Worm (Caenorhabditis elegans) whole organism, L4 larva: Measurements from ENCODE around the gene hpa-1.

Experiments
- Y5F2A.4 ChIP-seq: fragments of 200-800 bp; sonication (Bioruptor generic); optimal IDR thresholded peaks from 2 replicates; lab custom pipeline; 2018; ENCODE audit warnings: mild to moderate bottlenecking, missing genetic modification characterization, missing compliant biosample characterization
- egl-43 ChIP-seq: fragments of 200-800 bp; sonication (Bioruptor generic); IDR thresholded peaks from 2 replicates; pipeline ENCODE4 v1.3.6; 2022; ENCODE audit warnings: missing genetic modification reagents, missing genetic modification characterization, missing compliant biosample characterization
- fos-1 ChIP-seq: fragments of 150-350 bp; optimal IDR thresholded peaks from 2 replicates; lab custom pipeline; 2014; ENCODE audit warnings: missing biosample characterization, missing genetic modification characterization
- mep-1 ChIP-seq: fragments of 150-350 bp; sonication (generic microtip); optimal IDR thresholded peaks from 3 replicates; lab custom pipeline; 2014; ENCODE audit warnings: missing biosample characterization, missing genetic modification characterization
- nhr-10 ChIP-seq: fragments of 150-350 bp; optimal IDR thresholded peaks from 2 replicates; lab custom pipeline; 2014; ENCODE audit warnings: missing biosample characterization, missing genetic modification characterization
- nhr-11 ChIP-seq: fragments of 150-350 bp; optimal IDR thresholded peaks from 2 replicates; lab custom pipeline; 2014; ENCODE audit warnings: missing biosample characterization, missing genetic modification characterization
- skn-1 ChIP-seq: fragments of 150-350 bp; optimal IDR thresholded peaks from 2 replicates; lab custom pipeline; 2014; ENCODE audit warnings: missing biosample characterization, missing genetic modification characterization
- unc-39 ChIP-seq: sonication (generic microtip); optimal IDR thresholded peaks from 2 replicates; lab custom pipeline; 2017; ENCODE audit warnings: missing biosample characterization, missing genetic modification characterization
- unc-62 ChIP-seq, 3 experiments: fragments of 150-350 bp in 1 of 3; sonication (generic microtip); optimal IDR thresholded peaks in 2 of 3; peaks in 1 of 3; 1 replicate in 1 of 3; 2 replicates in 2 of 3; lab custom pipeline; 2014 to 2017; ENCODE audit warnings: missing biosample characterization in 3 of 3, missing genetic modification characterization in 3 of 3, missing genetic modification reagents in 3 of 3, missing genotype in 1 of 3
- zip-11 ChIP-seq: fragments of 200-800 bp; sonication (Bioruptor generic); IDR thresholded peaks from 2 replicates; pipeline ENCODE4 v1.3.6; 2022; ENCODE audit warnings: missing genetic modification characterization, missing compliant biosample characterization

- no peak for TF ChIP-seq unc-62 (GFP tag; optimal IDR thresholded peaks at IDR 0.05 in 1 of 2; lab: Kevin White, UChicago)
- TF ChIP-seq unc-62 (tag; optimal IDR thresholded peaks at IDR 0.05; lab: Kevin White, UChicago): no peak
- TF ChIP-seq nhr-11 (tag; lab: Kevin White, UChicago): no peak
- no peak for TF ChIP-seq unc-39 (tag; lab: Kevin White, UChicago)
- TF ChIP-seq zip-11 (GFP tag; lab: Robert Waterston, UW): no peak
- TF ChIP-seq nhr-10 (tag; lab: Kevin White, UChicago): no peak
- TF ChIP-seq egl-43 (GFP tag; lab: Robert Waterston, UW): no peak
- TF ChIP-seq Y5F2A.4 (GFP tag; lab: Kevin White, UChicago): no peak
- TF ChIP-seq skn-1: no peak
- TF ChIP-seq mep-1 (tag; lab: Kevin White, UChicago): no peak
- no peak for TF ChIP-seq fos-1 (tag; lab: Kevin White, UChicago)
Observed at ce11 chrIV:16257330-16257729, 24.4 kb upstream of the hpa-1 start, which contains the start of gene hlh-31.
